Worm (Caenorhabditis elegans) whole organism, L3 larva: Measurements from ENCODE around the gene F19B10.3.

Source experiments
- nfya-1 ChIP-seq: sonication (generic microtip); optimal IDR thresholded peaks from 2 replicates; lab custom pipeline; 2017; ENCODE audit warnings: missing genetic modification characterization, mild to moderate bottlenecking, missing compliant biosample characterization, antibody characterized with exemption, moderate library complexity; ENCODE audit not compliant: insufficient read depth
- nhr-11 ChIP-seq: fragments of 150-350 bp; optimal IDR thresholded peaks from 2 replicates; lab custom pipeline; 2014; ENCODE audit warnings: missing biosample characterization, missing genetic modification characterization
- unc-39 ChIP-seq: sonication (generic microtip); optimal IDR thresholded peaks from 4 replicates; lab custom pipeline; 2017; ENCODE audit warnings: missing biosample characterization, missing genetic modification characterization
- unc-62 ChIP-seq: fragments of 150-350 bp; sonication (generic microtip); optimal IDR thresholded peaks from 4 replicates; lab custom pipeline; 2014; ENCODE audit warnings: missing biosample characterization, missing genetic modification reagents, missing genetic modification characterization
- zag-1 ChIP-seq: fragments of 150-350 bp; optimal IDR thresholded peaks from 2 replicates; lab custom pipeline; 2014; ENCODE audit warnings: missing biosample characterization, missing genetic modification characterization

ce11 chrII:3663796-3664195, 774 bp upstream of the F19B10.3 start, which contains the start of gene F19B10.6:
- TF ChIP-seq unc-39 (tag; lab: Kevin White, UChicago), result no peak
- TF ChIP-seq nfya-1 (tag; lab: Kevin White, UChicago), result no peak
- no peak for TF ChIP-seq unc-62
- TF ChIP-seq zag-1, result no peak
- TF ChIP-seq nhr-11 (tag; lab: Kevin White, UChicago), result no peak
